Fruit fly (Drosophila melanogaster) whole organism, larva: ENCODE measurements around the gene Yod1.

Experiments
- noc ChIP-seq: fragments of 200-800 bp; sonication (Bioruptor generic); optimal IDR thresholded peaks from 3 replicates; lab custom pipeline; 2019; ENCODE audit warnings: missing biosample characterization, mild to moderate bottlenecking, missing genetic modification characterization, moderate library complexity

Yod1 gene

DNA sequence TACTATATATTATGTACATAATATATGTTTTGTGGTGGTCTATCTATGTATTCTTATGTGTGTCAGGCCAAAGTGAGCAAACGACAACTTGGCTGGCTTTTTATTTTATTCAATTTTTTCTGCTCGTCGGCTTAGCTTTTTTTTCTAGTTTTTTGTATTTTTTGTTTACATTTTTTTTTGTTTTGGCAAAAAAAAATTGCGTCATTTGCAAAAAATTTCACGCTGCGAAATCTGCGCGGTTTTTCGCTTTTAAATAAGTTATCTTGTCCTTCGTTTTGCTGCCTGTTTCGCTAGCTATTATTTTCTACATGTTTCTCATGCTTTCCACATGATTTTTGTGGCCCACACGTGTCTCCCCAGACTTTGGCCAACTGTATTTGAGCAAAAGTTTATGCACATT, 38.8 kb downstream of the Yod1 start:
- no peak for TF ChIP-seq noc (tag; lab: Kevin White, UChicago)

DNA sequence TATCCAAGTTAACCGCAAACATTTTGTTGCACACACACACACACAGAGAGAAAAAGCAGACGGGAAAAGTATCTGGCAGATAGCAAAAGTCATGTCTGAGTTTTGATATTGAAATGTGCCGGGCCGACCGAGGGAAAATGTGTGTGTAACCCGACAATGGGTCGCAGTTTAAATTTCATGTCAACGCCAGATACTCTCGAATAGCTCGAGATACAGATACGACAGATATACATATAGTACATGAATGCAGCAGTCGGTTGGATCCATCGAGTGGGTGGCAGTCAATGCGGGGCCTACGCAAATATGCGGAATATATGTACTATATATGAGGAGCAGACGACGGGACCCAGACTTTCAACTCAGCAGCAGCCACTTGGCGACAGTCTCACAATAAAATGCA, 42.4 kb downstream of the Yod1 start:
- TF ChIP-seq noc (tag; lab: Kevin White, UChicago) = no peak

DNA sequence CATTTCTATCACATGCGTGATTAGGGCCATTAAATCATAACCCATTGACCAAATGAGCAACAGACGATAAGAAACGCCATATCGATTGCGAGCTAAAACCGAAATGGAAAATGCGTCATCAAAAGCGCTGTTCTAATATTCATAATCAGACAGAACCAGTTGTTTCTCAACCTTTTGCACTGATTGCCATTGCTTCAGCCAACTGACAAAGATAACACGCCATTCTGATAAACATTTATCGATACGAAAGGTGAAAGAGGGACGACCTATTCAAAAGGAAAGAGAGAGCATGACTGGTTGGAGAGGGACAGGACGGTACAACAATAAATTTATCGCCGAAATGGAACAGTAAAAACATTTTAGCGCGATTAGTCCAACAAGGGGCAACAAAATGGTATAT, 43.1 kb downstream of the Yod1 start:
- peak; percentile 50 for TF ChIP-seq noc (tag; lab: Kevin White, UChicago)

DNA sequence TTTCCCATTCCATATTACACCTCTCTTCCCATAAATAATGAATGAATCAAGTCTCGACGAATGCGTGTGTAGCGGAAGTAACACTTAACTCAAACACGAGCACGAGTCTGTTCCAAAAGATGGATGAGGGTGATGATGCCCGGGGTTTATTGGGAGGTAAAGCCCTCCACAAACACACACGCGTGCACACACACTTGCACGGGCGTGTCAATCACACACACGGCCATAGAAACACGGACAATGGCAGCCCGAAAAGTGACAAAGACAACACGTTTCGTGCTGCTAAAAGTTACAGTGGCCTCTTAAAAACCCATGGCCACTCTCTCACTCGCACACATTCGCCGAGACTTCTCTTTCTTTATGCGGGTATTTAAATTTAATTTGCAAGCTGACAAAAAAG, 45.2 kb downstream of the Yod1 start:
- TF ChIP-seq noc (tag; lab: Kevin White, UChicago) = no peak

DNA sequence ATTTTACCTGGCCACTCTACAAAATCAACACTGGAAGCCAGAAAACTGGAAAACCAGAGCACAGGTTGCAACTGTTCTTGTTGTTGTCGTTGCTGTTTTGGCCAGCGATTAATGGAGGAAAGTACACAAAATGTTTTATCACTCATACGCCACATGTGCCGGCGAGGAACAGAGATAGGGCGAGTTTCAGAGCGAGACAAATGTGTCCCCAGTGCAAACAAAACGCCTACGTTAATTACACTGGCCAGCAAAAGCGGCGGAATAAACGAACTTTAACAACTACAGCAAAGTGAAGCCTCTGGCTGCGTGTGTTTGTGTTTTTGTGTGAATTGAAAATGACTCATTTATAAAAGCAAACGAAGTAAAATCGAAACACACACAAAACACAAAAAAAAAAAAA, 46.5 kb downstream of the Yod1 start:
- TF ChIP-seq noc (tag; lab: Kevin White, UChicago) = no peak

DNA sequence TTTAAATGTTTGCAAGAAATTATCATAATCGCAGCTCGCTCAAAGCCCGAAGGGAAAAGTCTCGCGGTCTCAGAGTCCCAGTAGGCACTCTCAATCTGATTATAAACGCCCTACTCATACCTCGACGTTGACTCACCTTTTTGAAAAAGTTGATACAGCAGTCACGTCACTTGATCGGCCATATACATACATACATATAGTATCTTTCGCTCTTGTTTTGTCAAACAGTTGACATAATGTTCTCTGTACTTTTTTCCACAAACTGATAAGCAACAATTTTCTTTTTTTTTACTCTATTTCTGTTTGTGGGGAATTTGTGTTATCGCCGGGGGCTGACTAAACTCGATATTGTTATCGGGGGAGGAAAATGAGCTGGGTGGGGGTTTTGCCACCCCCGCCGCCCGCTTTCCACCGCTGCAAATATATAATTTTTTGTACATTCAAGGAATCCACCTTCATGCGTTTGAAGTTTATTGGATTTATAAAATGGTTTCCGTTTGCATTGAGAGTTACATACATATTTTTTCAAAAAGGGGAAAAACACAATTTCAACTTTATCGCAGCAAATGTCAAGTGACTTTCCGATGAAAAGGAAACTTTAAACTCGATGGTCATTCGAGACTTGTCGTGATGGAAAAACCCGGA, 47.4 kb downstream of the Yod1 start:
- no peak for TF ChIP-seq noc (tag; lab: Kevin White, UChicago)

DNA sequence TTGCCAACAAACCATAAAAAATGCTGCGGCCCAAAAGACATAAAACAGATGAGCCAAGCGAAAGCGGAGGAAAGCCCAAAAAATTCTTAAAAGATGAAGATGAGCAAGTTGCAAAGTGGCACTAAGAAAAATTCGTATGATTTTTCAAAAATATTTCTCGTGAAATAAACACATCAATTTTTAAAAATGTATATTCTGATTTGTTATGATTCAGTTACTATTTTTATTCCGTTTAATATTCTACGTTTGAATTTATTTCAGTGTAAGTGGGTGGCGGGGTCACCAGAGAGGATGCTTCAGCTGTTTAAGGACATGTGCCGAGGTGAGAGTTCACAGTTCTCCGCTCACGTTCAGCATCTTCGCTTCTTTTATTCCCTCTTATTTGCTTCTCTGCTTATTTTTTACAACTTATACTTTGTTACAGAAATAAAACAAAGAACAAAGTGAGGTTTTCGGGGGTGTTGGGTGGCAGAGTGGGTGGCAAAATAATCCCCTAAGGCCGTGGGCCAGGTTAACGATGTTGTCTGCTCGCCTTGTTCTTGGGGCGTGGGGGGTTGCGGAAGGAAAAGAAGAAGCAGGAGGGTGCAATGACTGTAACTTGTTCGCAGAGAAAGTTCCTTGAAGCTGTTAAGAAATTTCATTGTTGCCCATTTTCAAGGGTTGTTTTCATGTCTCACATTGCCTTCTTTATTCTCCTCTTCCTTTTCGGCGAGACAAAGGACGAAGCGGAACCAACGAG, 48.8 kb downstream of the Yod1 start:
- TF ChIP-seq noc (tag; lab: Kevin White, UChicago) = no peak

DNA sequence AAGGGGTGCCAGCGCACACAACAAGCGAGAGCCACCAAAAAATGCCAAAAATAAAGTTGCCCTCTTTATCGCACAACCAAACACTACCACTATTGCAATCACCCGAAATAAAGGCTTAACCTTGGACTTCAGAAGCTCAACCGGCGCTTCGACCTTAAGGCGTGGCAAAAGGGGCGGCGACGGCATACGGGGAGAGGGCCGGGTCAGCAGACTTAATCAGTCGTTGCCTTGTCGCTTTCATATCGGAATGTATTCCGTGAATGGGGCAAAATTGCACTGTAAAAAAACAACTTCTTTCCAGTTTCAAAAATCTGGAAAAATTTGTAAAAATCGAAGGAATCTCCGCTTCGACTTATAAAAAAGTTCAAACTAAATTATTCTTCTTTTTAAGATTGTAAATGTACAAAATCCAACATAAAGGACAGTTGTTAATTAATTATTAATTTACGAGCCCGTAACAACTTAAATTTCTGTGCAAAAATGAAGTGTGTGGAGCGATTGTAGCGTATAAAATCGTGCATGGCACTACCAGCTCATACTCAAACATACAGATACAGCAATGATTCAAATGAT, 49.4 kb downstream of the Yod1 start:
- peak; percentile 25 for TF ChIP-seq noc (tag; lab: Kevin White, UChicago)

DNA sequence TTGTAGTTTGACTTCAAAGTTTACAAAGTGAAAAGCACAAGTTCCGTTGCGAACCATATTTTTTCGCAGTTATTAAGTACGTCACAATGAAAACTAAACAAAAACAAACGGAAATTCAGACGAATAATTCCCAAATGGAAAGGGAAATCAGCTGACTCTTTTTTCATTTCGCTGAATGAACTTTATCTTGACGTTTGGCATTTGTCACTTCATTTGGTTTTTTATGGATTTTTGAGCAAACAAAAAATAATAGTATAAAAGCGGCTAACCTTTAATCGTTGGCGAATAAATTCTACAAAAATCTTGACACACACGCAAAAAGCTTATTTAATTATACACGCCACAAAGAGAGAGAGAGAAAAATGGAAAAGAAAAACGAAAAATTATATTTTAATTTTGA, 50.0 kb downstream of the Yod1 start:
- TF ChIP-seq noc (tag; lab: Kevin White, UChicago) = no peak

DNA sequence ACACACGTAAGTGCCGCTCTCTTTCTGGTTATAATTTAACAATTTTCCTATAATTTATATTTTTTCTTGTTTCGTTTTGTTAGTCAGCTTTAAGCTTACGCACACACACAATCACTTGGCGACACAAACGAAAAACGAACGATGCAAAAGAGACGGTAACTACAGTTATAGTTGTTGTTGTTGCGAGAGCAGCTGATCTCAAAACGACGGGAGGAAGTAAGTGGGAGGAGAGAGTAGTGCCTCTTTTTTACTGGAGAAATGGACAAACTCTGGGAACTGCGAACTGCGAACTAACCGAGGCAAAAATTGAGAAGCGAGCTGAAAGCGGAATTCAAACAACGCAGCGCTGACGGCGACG, 50.8 kb downstream of the Yod1 start:
- no peak for TF ChIP-seq noc (tag; lab: Kevin White, UChicago)

DNA sequence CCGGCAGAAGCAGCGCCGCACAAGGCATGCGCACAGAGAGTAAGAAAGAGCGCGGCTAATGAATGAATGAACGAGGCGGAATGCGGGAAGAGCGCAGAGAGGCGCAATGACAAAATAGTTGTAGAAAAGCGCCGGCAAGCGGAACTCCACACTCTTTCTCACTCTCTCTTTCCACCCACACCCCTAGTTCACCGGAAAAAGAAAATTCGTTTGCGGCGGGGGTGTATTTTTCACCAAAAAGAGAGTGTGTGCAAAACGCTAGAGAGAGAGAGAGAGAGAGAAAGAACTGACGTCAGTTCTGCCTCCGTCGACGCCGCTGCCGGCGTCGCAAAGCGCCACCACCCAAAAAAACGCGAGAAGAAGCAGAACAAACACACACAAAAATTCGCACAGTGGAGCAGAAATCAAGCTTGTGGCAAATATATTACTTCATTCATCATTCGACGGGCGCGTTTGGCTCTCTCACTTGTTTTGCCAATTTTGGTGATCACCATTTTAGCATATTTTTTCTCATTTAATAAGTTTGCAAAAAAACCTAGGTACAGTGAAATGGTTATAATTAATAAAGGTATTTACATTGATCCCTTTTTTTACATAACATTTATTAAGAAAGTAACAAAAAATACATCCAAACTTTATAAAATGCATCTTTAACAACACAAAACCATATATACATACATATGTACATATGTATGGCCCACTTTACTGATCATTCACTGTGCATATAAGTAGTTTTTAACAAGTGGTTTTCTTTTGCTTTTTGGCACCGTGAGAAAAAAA, 51.4 kb downstream of the Yod1 start:
- peak; percentile 63 for TF ChIP-seq noc (tag; lab: Kevin White, UChicago)
